Worm (Caenorhabditis elegans) whole organism, young adult: Measurements from ENCODE around the gene F19F10.14.

ENCODE experiments used
- B0035.1 ChIP-seq: sonication (generic microtip); optimal IDR thresholded peaks from 2 replicates; lab custom pipeline; 2016; ENCODE audit warnings: missing genetic modification characterization, mild to moderate bottlenecking, missing compliant biosample characterization, missing genotype, missing genetic modification reagents
- F49E8.2 ChIP-seq: sonication (generic microtip); optimal IDR thresholded peaks from 3 replicates; lab custom pipeline; 2017; ENCODE audit warnings: missing genetic modification characterization, mild to moderate bottlenecking, missing compliant biosample characterization, antibody characterized with exemption, moderate library complexity; ENCODE audit not compliant: insufficient read depth
- F57A8.1 ChIP-seq: fragments of 200-800 bp; sonication (Bioruptor generic); optimal IDR thresholded peaks from 2 replicates; lab custom pipeline; 2018; ENCODE audit warnings: mild to moderate bottlenecking, missing genetic modification characterization, moderate library complexity, missing compliant biosample characterization
- K11D2.4 ChIP-seq: fragments of 200-800 bp; sonication (Bioruptor generic); IDR thresholded peaks from 2 replicates; pipeline ENCODE4 v1.3.6; 2022; ENCODE audit warnings: missing genetic modification reagents, missing genetic modification characterization, missing compliant biosample characterization
- K12H6.12 ChIP-seq: fragments of 200-800 bp; sonication (Bioruptor generic); optimal IDR thresholded peaks from 2 replicates; lab custom pipeline; 2018; ENCODE audit warnings: mild to moderate bottlenecking, missing genetic modification characterization, missing compliant biosample characterization
- Y95B8A.8 ChIP-seq: fragments of 200-800 bp; sonication (Bioruptor generic); IDR thresholded peaks from 2 replicates; pipeline ENCODE4 v1.3.6; 2022; ENCODE audit warnings: missing genetic modification reagents, missing genetic modification characterization, missing compliant biosample characterization
- akir-1 ChIP-seq: fragments of 200-800 bp; sonication (Bioruptor generic); optimal IDR thresholded peaks from 2 replicates; lab custom pipeline; 2018; ENCODE audit warnings: mild to moderate bottlenecking, missing genetic modification characterization, moderate library complexity, missing compliant biosample characterization
- aptf-3 ChIP-seq: fragments of 200-800 bp; sonication (Bioruptor generic); IDR thresholded peaks from 2 replicates; pipeline ENCODE4 v1.3.6; 2022; ENCODE audit warnings: missing genetic modification characterization, missing compliant biosample characterization
- atf-7 ChIP-seq: sonication (generic microtip); optimal IDR thresholded peaks from 2 replicates; lab custom pipeline; 2017; ENCODE audit warnings: mild to moderate bottlenecking, missing genetic modification characterization, missing compliant biosample characterization
- athp-1 ChIP-seq: sonication (generic microtip); optimal IDR thresholded peaks from 2 replicates; lab custom pipeline; 2017; ENCODE audit warnings: mild to moderate bottlenecking, missing genetic modification characterization, missing compliant biosample characterization
- attf-5 ChIP-seq: fragments of 200-800 bp; sonication (Bioruptor generic); optimal IDR thresholded peaks from 2 replicates; lab custom pipeline; 2018; ENCODE audit warnings: mild to moderate bottlenecking, missing genetic modification characterization, missing compliant biosample characterization
- bed-1 ChIP-seq: fragments of 200-800 bp; sonication (Bioruptor generic); IDR thresholded peaks from 2 replicates; pipeline ENCODE4 v1.3.6; 2022; ENCODE audit warnings: missing genetic modification reagents, missing genetic modification characterization, missing compliant biosample characterization
- ccch-3 ChIP-seq: fragments of 200-800 bp; sonication (Bioruptor generic); optimal IDR thresholded peaks from 2 replicates; lab custom pipeline; 2018; ENCODE audit warnings: mild to moderate bottlenecking, missing genetic modification characterization, missing compliant biosample characterization
- cebp-1 ChIP-seq, 2 experiments: fragments of 200-800 bp in 1 of 2; sonication (Bioruptor generic) in 1 of 2; sonication (generic microtip) in 1 of 2; IDR thresholded peaks in 1 of 2; optimal IDR thresholded peaks in 1 of 2; 2 replicates each; pipeline versions ENCODE4 v1.3.6 to Lab custom; 2017 to 2022; ENCODE audit warnings: missing compliant biosample characterization in 2 of 2, missing genetic modification characterization in 2 of 2, mild to moderate bottlenecking in 1 of 2, missing genetic modification reagents in 1 of 2, moderate library complexity in 1 of 2
- ceh-27 ChIP-seq: fragments of 200-800 bp; sonication (Bioruptor generic); optimal IDR thresholded peaks from 2 replicates; lab custom pipeline; 2018; ENCODE audit warnings: mild to moderate bottlenecking, missing genetic modification characterization, moderate library complexity, missing compliant biosample characterization
- ceh-40 ChIP-seq: fragments of 200-800 bp; sonication (Bioruptor generic); IDR thresholded peaks from 2 replicates; pipeline ENCODE4 v1.3.6; 2022; ENCODE audit warnings: missing genetic modification characterization, missing compliant biosample characterization
- ceh-79 ChIP-seq: sonication (generic microtip); optimal IDR thresholded peaks from 2 replicates; lab custom pipeline; 2017; ENCODE audit warnings: mild to moderate bottlenecking, missing genetic modification characterization, missing compliant biosample characterization
- ceh-91 ChIP-seq: fragments of 200-800 bp; sonication (Bioruptor generic); IDR thresholded peaks from 2 replicates; pipeline ENCODE4 v1.3.6; 2022; ENCODE audit warnings: missing genetic modification reagents, missing genetic modification characterization, missing compliant biosample characterization
- chd-7 ChIP-seq: sonication (generic microtip); optimal IDR thresholded peaks from 2 replicates; lab custom pipeline; 2016; ENCODE audit warnings: mild to moderate bottlenecking, missing genetic modification characterization, moderate library complexity, missing compliant biosample characterization
- dpff-1 ChIP-seq: sonication (generic microtip); optimal IDR thresholded peaks from 2 replicates; lab custom pipeline; 2017; ENCODE audit warnings: mild to moderate bottlenecking, missing genetic modification characterization, missing compliant biosample characterization
- efl-1 ChIP-seq: fragments of 150-350 bp; optimal IDR thresholded peaks from 2 replicates; lab custom pipeline; 2014; ENCODE audit warnings: missing biosample characterization, missing genetic modification reagents, missing genetic modification characterization
- egl-18 ChIP-seq: fragments of 200-800 bp; sonication (Bioruptor generic); IDR thresholded peaks from 2 replicates; pipeline ENCODE4 v1.3.6; 2022; ENCODE audit warnings: missing genetic modification reagents, missing genetic modification characterization, missing compliant biosample characterization
- egrh-3 ChIP-seq: fragments of 200-800 bp; sonication (Bioruptor generic); IDR thresholded peaks from 2 replicates; pipeline ENCODE4 v1.3.6; 2022; ENCODE audit warnings: missing genetic modification reagents, missing genetic modification characterization, missing compliant biosample characterization
- ets-4 ChIP-seq: fragments of 200-800 bp; sonication (Bioruptor generic); optimal IDR thresholded peaks from 2 replicates; lab custom pipeline; 2018; ENCODE audit warnings: mild to moderate bottlenecking, missing genetic modification characterization, missing compliant biosample characterization
- hmg-1.2 ChIP-seq: fragments of 200-800 bp; sonication (Bioruptor generic); IDR thresholded peaks from 2 replicates; pipeline ENCODE4 v1.3.6; 2022; ENCODE audit warnings: missing genetic modification reagents, missing genetic modification characterization, missing compliant biosample characterization
- hrde-1 ChIP-seq: sonication (generic microtip); optimal IDR thresholded peaks from 2 replicates; lab custom pipeline; 2016; ENCODE audit warnings: missing genetic modification characterization, mild to moderate bottlenecking, missing compliant biosample characterization, moderate library complexity, missing genotype, missing genetic modification reagents, borderline replicate concordance
- hsf-1 ChIP-seq: fragments of 200-800 bp; sonication (Bioruptor generic); IDR thresholded peaks from 2 replicates; pipeline ENCODE4 v1.3.6; 2022; ENCODE audit warnings: missing genetic modification reagents, missing genetic modification characterization, missing compliant biosample characterization
- lin-26 ChIP-seq: fragments of 200-800 bp; sonication (Bioruptor generic); IDR thresholded peaks from 2 replicates; pipeline ENCODE4 v1.3.6; 2022; ENCODE audit warnings: missing genetic modification reagents, missing genetic modification characterization, missing compliant biosample characterization
- lin-40 ChIP-seq: sonication (generic microtip); optimal IDR thresholded peaks from 2 replicates; lab custom pipeline; 2016; ENCODE audit warnings: missing genetic modification characterization, mild to moderate bottlenecking, missing compliant biosample characterization, missing genotype, missing genetic modification reagents
- lin-54 ChIP-seq: fragments of 200-800 bp; sonication (Bioruptor generic); optimal IDR thresholded peaks from 2 replicates; lab custom pipeline; 2018; ENCODE audit warnings: mild to moderate bottlenecking, missing genetic modification characterization, missing compliant biosample characterization
- lsy-27 ChIP-seq: sonication (generic microtip); optimal IDR thresholded peaks from 2 replicates; lab custom pipeline; 2017; ENCODE audit warnings: missing genetic modification characterization, mild to moderate bottlenecking, missing compliant biosample characterization, antibody characterized with exemption, missing genotype, borderline replicate concordance; ENCODE audit not compliant: insufficient read depth
- madf-10 ChIP-seq: sonication (generic microtip); optimal IDR thresholded peaks from 2 replicates; lab custom pipeline; 2016; ENCODE audit warnings: mild to moderate bottlenecking, missing genetic modification characterization, missing compliant biosample characterization
- madf-8 ChIP-seq: fragments of 200-800 bp; sonication (Bioruptor generic); conservative IDR thresholded peaks from 2 replicates; pipeline ENCODE4 v1.3.6; 2022; ENCODE audit warnings: missing genetic modification reagents, missing genetic modification characterization, missing compliant biosample characterization
- mcd-1 ChIP-seq: fragments of 200-800 bp; sonication (Bioruptor generic); IDR thresholded peaks from 2 replicates; pipeline ENCODE4 v1.3.6; 2022; ENCODE audit warnings: missing genetic modification reagents, missing genetic modification characterization, missing compliant biosample characterization
- nhr-120 ChIP-seq: fragments of 200-800 bp; sonication (Bioruptor generic); IDR thresholded peaks from 2 replicates; pipeline ENCODE4 v1.3.6; 2022; ENCODE audit warnings: missing genetic modification characterization, missing compliant biosample characterization
- nhr-179 ChIP-seq: sonication (generic microtip); optimal IDR thresholded peaks from 2 replicates; lab custom pipeline; 2016; ENCODE audit warnings: mild to moderate bottlenecking, missing genetic modification characterization, missing compliant biosample characterization
- nhr-27 ChIP-seq: fragments of 200-800 bp; sonication (Bioruptor generic); optimal IDR thresholded peaks from 2 replicates; lab custom pipeline; 2018; ENCODE audit warnings: mild to moderate bottlenecking, missing genetic modification characterization, moderate library complexity, missing compliant biosample characterization
- nhr-80 ChIP-seq: sonication (generic microtip); optimal IDR thresholded peaks from 2 replicates; lab custom pipeline; 2016; ENCODE audit warnings: missing genetic modification characterization, missing compliant biosample characterization
- nhr-90 ChIP-seq: sonication (generic microtip); optimal IDR thresholded peaks from 2 replicates; lab custom pipeline; 2016; ENCODE audit warnings: missing genotype, mild to moderate bottlenecking, missing genetic modification characterization, missing compliant biosample characterization
- rcor-1 ChIP-seq: fragments of 200-800 bp; sonication (Bioruptor generic); IDR thresholded peaks from 2 replicates; pipeline ENCODE4 v1.3.6; 2022; ENCODE audit warnings: missing genetic modification reagents, missing genetic modification characterization, missing compliant biosample characterization
- rpc-1 ChIP-seq, 2 experiments: fragments of 150-350 bp in 1 of 2; sonication (generic microtip) in 1 of 2; optimal IDR thresholded peaks; 2 replicates each; lab custom pipeline; 2014 to 2018; ENCODE audit warnings: missing biosample characterization in 1 of 2, missing genetic modification characterization in 1 of 2, missing genetic modification reagents in 1 of 2, missing genotype in 1 of 2
- snpc-3.4 ChIP-seq: sonication (generic microtip); optimal IDR thresholded peaks from 2 replicates; lab custom pipeline; 2017; ENCODE audit warnings: missing genetic modification characterization, mild to moderate bottlenecking, missing compliant biosample characterization, antibody characterized with exemption, moderate library complexity, missing genotype, missing genetic modification reagents
- snpc-4 ChIP-seq, 5 experiments: fragments of 150-350 bp in 1 of 5; sonication (generic microtip) in 4 of 5; optimal IDR thresholded peaks; 2 replicates each; lab custom pipeline; 2014 to 2018; ENCODE audit warnings: missing genetic modification characterization in 5 of 5, missing biosample characterization in 3 of 5, antibody characterized with exemption in 2 of 5, mild to moderate bottlenecking in 2 of 5, missing compliant biosample characterization in 2 of 5, missing genotype in 2 of 5, moderate library complexity in 2 of 5, missing genetic modification reagents in 1 of 5
- tbp1 ChIP-seq: fragments of 200-800 bp; sonication (Bioruptor generic); optimal IDR thresholded peaks from 2 replicates; lab custom pipeline; 2018; ENCODE audit warnings: mild to moderate bottlenecking, missing genetic modification characterization, missing compliant biosample characterization
- ztf-22 ChIP-seq: fragments of 200-800 bp; sonication (Bioruptor generic); optimal IDR thresholded peaks from 2 replicates; lab custom pipeline; 2018; ENCODE audit warnings: mild to moderate bottlenecking, missing genetic modification characterization, moderate library complexity, missing compliant biosample characterization
- ztf-3 ChIP-seq: fragments of 200-800 bp; sonication (Bioruptor generic); optimal IDR thresholded peaks from 2 replicates; lab custom pipeline; 2018; ENCODE audit warnings: mild to moderate bottlenecking, missing genetic modification characterization, missing compliant biosample characterization
- ztf-6 ChIP-seq: fragments of 200-800 bp; sonication (Bioruptor generic); IDR thresholded peaks from 2 replicates; pipeline ENCODE4 v1.3.6; 2022; ENCODE audit warnings: missing genetic modification reagents, missing genetic modification characterization, missing compliant biosample characterization

F19F10.14 gene

ce11 chrV:7575563-7575962 lies 4.7 kb upstream of the F19F10.14 start, which contains the start of the genes snu-66 and ints-9:
snu-66 (minus strand) TSS chrV:7575670.
ints-9 (plus strand) TSS chrV:7575802.
- TF ChIP-seq lin-54 (GFP tag; lab: Kevin White, UChicago), result peak; percentile 48
- no peak for TF ChIP-seq F49E8.2 (tag; lab: Kevin White, UChicago)
- no peak for TF ChIP-seq snpc-4 (GFP tag; optimal IDR thresholded peaks at IDR 0.05; lab: Kevin White, UChicago)
- TF ChIP-seq snpc-4 (tag; optimal IDR thresholded peaks at IDR 0.05; lab: Kevin White, UChicago), result peak in 2 of 4 experiments; percentile 34 to 47
- TF ChIP-seq nhr-80 (tag; lab: Kevin White, UChicago), result peak; percentile 1
- TF ChIP-seq Y95B8A.8 (GFP tag; lab: Robert Waterston, UW), result no peak
- no peak for TF ChIP-seq akir-1
- TF ChIP-seq cebp-1 (GFP tag; IDR thresholded peaks at IDR 0.05; lab: Robert Waterston, UW), result no peak
- TF ChIP-seq cebp-1 (tag; optimal IDR thresholded peaks at IDR 0.05; lab: Kevin White, UChicago), result peak; percentile 45
- no peak for TF ChIP-seq ztf-6 (GFP tag; lab: Robert Waterston, UW)
- TF ChIP-seq mcd-1, result peak; percentile 80
- no peak for TF ChIP-seq lsy-27
- TF ChIP-seq egrh-3 (GFP tag; lab: Robert Waterston, UW), result no peak
- TF ChIP-seq ztf-3, result no peak
- TF ChIP-seq efl-1, result no peak
- no peak for TF ChIP-seq egl-18 (GFP tag; lab: Robert Waterston, UW)
- no peak for TF ChIP-seq rcor-1 (GFP tag; lab: Robert Waterston, UW)
- TF ChIP-seq F57A8.1 (GFP tag; lab: Kevin White, UChicago), result no peak
- no peak for TF ChIP-seq rpc-1 (optimal IDR thresholded peaks at IDR 0.05; lab: Kevin White, UChicago)
- no peak for TF ChIP-seq rpc-1 (tag; optimal IDR thresholded peaks at IDR 0.05; lab: Kevin White, UChicago)
- no peak for TF ChIP-seq hmg-1.2 (GFP tag; lab: Robert Waterston, UW)
- no peak for TF ChIP-seq lin-26
- TF ChIP-seq ceh-91 (GFP tag; lab: Robert Waterston, UW), result 0 out of 2 replicates have a peak, but pooled peaks have one; percentile 11
- TF ChIP-seq snpc-3.4 (tag; lab: Kevin White, UChicago), result no peak
- peak; percentile 65 for TF ChIP-seq attf-5 (GFP tag; lab: Kevin White, UChicago)
- TF ChIP-seq nhr-120 (GFP tag; lab: Robert Waterston, UW), result no peak
- no peak for TF ChIP-seq athp-1 (tag; lab: Kevin White, UChicago)
- no peak for TF ChIP-seq ztf-22 (GFP tag; lab: Kevin White, UChicago)
- TF ChIP-seq lin-40, result peak; percentile 43
- TF ChIP-seq nhr-27 (tag; lab: Kevin White, UChicago), result no peak
- no peak for TF ChIP-seq ceh-27
- no peak for TF ChIP-seq K11D2.4
- TF ChIP-seq ccch-3 (GFP tag; lab: Kevin White, UChicago), result no peak
- TF ChIP-seq madf-10 (tag; lab: Kevin White, UChicago), result no peak
- TF ChIP-seq tbp1 (GFP tag; lab: Kevin White, UChicago), result peak; percentile 15
- TF ChIP-seq K12H6.12, result no peak
- no peak for TF ChIP-seq madf-8 (GFP tag; lab: Robert Waterston, UW)
- no peak for TF ChIP-seq nhr-179 (tag; lab: Kevin White, UChicago)
- TF ChIP-seq ceh-79 (tag; lab: Kevin White, UChicago), result no peak
- peak; percentile 53 for TF ChIP-seq hsf-1 (GFP tag; lab: Robert Waterston, UW)
- no peak for TF ChIP-seq aptf-3
- no peak for TF ChIP-seq bed-1 (GFP tag; lab: Robert Waterston, UW)
- TF ChIP-seq hrde-1 (tag; lab: Kevin White, UChicago), result no peak
- no peak for TF ChIP-seq ets-4 (GFP tag; lab: Kevin White, UChicago)
- TF ChIP-seq chd-7 (tag; lab: Kevin White, UChicago), result no peak
- TF ChIP-seq ceh-40 (GFP tag; lab: Robert Waterston, UW), result no peak
- TF ChIP-seq dpff-1 (tag; lab: Kevin White, UChicago), result no peak
- TF ChIP-seq atf-7 (tag; lab: Kevin White, UChicago), result no peak
- TF ChIP-seq nhr-90 (tag; lab: Kevin White, UChicago), result no peak
- no peak for TF ChIP-seq B0035.1 (tag; lab: Kevin White, UChicago)
